Worm (Caenorhabditis elegans) whole organism, L4 larva: ENCODE data around the gene mam-2.

ENCODE experiments used
- F10B5.3 ChIP-seq: sonication (generic microtip); optimal IDR thresholded peaks from 2 replicates; lab custom pipeline; 2016; ENCODE audit warnings: mild to moderate bottlenecking, missing genetic modification characterization, missing compliant biosample characterization
- T20F7.1 ChIP-seq: fragments of 200-800 bp; sonication (Bioruptor generic); optimal IDR thresholded peaks from 2 replicates; lab custom pipeline; 2018; ENCODE audit warnings: mild to moderate bottlenecking, missing genetic modification characterization, missing compliant biosample characterization
- T26A8.4 ChIP-seq: fragments of 200-800 bp; sonication (Bioruptor generic); IDR thresholded peaks from 2 replicates; pipeline ENCODE4 v1.3.6; 2022; ENCODE audit warnings: missing genetic modification characterization, missing compliant biosample characterization
- Y105C5A.15 ChIP-seq: fragments of 200-800 bp; sonication (Bioruptor generic); IDR thresholded peaks from 2 replicates; pipeline ENCODE4 v1.3.6; 2022; ENCODE audit warnings: missing genetic modification characterization, missing compliant biosample characterization
- Y48G9A.11 ChIP-seq: fragments of 200-800 bp; sonication (Bioruptor generic); IDR thresholded peaks from 2 replicates; pipeline ENCODE4 v1.3.6; 2022; ENCODE audit warnings: missing genetic modification reagents, missing genetic modification characterization, missing compliant biosample characterization
- Y5F2A.4 ChIP-seq: fragments of 200-800 bp; sonication (Bioruptor generic); optimal IDR thresholded peaks from 2 replicates; lab custom pipeline; 2018; ENCODE audit warnings: mild to moderate bottlenecking, missing genetic modification characterization, missing compliant biosample characterization
- attf-4 ChIP-seq: sonication (generic microtip); optimal IDR thresholded peaks from 3 replicates; lab custom pipeline; 2017; ENCODE audit warnings: missing biosample characterization, missing genetic modification characterization
- ceh-20 ChIP-seq: fragments of 200-800 bp; sonication (Bioruptor generic); IDR thresholded peaks from 2 replicates; pipeline ENCODE4 v1.3.6; 2022; ENCODE audit warnings: missing genetic modification reagents, missing genetic modification characterization, missing compliant biosample characterization
- ces-1 ChIP-seq: fragments of 150-350 bp; sonication (generic microtip); optimal IDR thresholded peaks from 4 replicates; lab custom pipeline; 2014; ENCODE audit warnings: missing biosample characterization, missing genetic modification reagents, missing genetic modification characterization
- cey-2 ChIP-seq: sonication (generic microtip); optimal IDR thresholded peaks from 3 replicates; lab custom pipeline; 2017; ENCODE audit warnings: missing genetic modification characterization, mild to moderate bottlenecking, missing compliant biosample characterization, antibody characterized with exemption, borderline replicate concordance; ENCODE audit not compliant: insufficient read depth
- ctbp-1 ChIP-seq: fragments of 200-800 bp; sonication (Bioruptor generic); IDR thresholded peaks from 2 replicates; pipeline ENCODE4 v1.3.6; 2022; ENCODE audit warnings: missing genetic modification reagents, missing genetic modification characterization, missing compliant biosample characterization
- dmd-8 ChIP-seq: fragments of 200-800 bp; sonication (Bioruptor generic); IDR thresholded peaks from 2 replicates; pipeline ENCODE4 v1.3.6; 2022; ENCODE audit warnings: missing genetic modification characterization, missing compliant biosample characterization
- dmd-9 ChIP-seq: fragments of 200-800 bp; sonication (Bioruptor generic); IDR thresholded peaks from 2 replicates; pipeline ENCODE4 v1.3.6; 2022; ENCODE audit warnings: missing genetic modification reagents, missing genetic modification characterization, missing compliant biosample characterization
- dpl-1 ChIP-seq: fragments of 150-350 bp; optimal IDR thresholded peaks from 2 replicates; lab custom pipeline; 2014; ENCODE audit warnings: missing biosample characterization, missing genetic modification reagents, missing genetic modification characterization
- dve-1 ChIP-seq: sonication (generic microtip); optimal IDR thresholded peaks from 2 replicates; lab custom pipeline; 2017; ENCODE audit warnings: antibody characterized with exemption, mild to moderate bottlenecking, missing genetic modification characterization, missing compliant biosample characterization; ENCODE audit not compliant: insufficient read depth
- gei-8 ChIP-seq: fragments of 200-800 bp; sonication (Bioruptor generic); optimal IDR thresholded peaks from 2 replicates; lab custom pipeline; 2018; ENCODE audit warnings: mild to moderate bottlenecking, missing genetic modification characterization, missing compliant biosample characterization
- hlh-11 ChIP-seq: fragments of 200-800 bp; sonication (Bioruptor generic); optimal IDR thresholded peaks from 2 replicates; lab custom pipeline; 2018; ENCODE audit warnings: mild to moderate bottlenecking, missing genetic modification characterization, missing compliant biosample characterization
- hmg-1.1 ChIP-seq: fragments of 200-800 bp; sonication (Bioruptor generic); IDR thresholded peaks from 2 replicates; pipeline ENCODE4 v1.3.6; 2022; ENCODE audit warnings: missing genetic modification reagents, missing genetic modification characterization, missing compliant biosample characterization
- lin-15B ChIP-seq: fragments of 150-350 bp; sonication (generic microtip); optimal IDR thresholded peaks from 3 replicates; lab custom pipeline; 2014; ENCODE audit warnings: missing biosample characterization, missing genetic modification characterization
- lin-29 ChIP-seq: fragments of 200-800 bp; sonication (Bioruptor generic); IDR thresholded peaks from 2 replicates; pipeline ENCODE4 v1.3.6; 2022; ENCODE audit warnings: missing genetic modification reagents, missing genetic modification characterization, missing compliant biosample characterization
- madf-5 ChIP-seq, 2 experiments: fragments of 200-800 bp; sonication (Bioruptor generic); IDR thresholded peaks; 2 replicates each; pipeline ENCODE4 v1.3.6; 2022; ENCODE audit warnings: missing compliant biosample characterization in 2 of 2, missing genetic modification characterization in 2 of 2
- mep-1 ChIP-seq: fragments of 150-350 bp; sonication (generic microtip); optimal IDR thresholded peaks from 3 replicates; lab custom pipeline; 2014; ENCODE audit warnings: missing biosample characterization, missing genetic modification characterization
- mes-2 ChIP-seq: sonication (generic microtip); optimal IDR thresholded peaks from 2 replicates; lab custom pipeline; 2016; ENCODE audit warnings: missing genotype, mild to moderate bottlenecking, missing genetic modification characterization, missing compliant biosample characterization; ENCODE audit not compliant: poor library complexity, severe bottlenecking
- nhr-10 ChIP-seq: fragments of 150-350 bp; optimal IDR thresholded peaks from 2 replicates; lab custom pipeline; 2014; ENCODE audit warnings: missing biosample characterization, missing genetic modification characterization
- nhr-11 ChIP-seq: fragments of 150-350 bp; optimal IDR thresholded peaks from 2 replicates; lab custom pipeline; 2014; ENCODE audit warnings: missing biosample characterization, missing genetic modification characterization
- nhr-237 ChIP-seq: sonication (generic microtip); optimal IDR thresholded peaks from 2 replicates; lab custom pipeline; 2017; ENCODE audit warnings: missing biosample characterization, missing genetic modification characterization
- nhr-41 ChIP-seq: fragments of 200-800 bp; sonication (Bioruptor generic); IDR thresholded peaks from 2 replicates; pipeline ENCODE4 v1.3.6; 2022; ENCODE audit warnings: missing genetic modification reagents, missing genetic modification characterization, missing compliant biosample characterization
- nhr-6 ChIP-seq: fragments of 150-350 bp; optimal IDR thresholded peaks from 2 replicates; lab custom pipeline; 2014; ENCODE audit warnings: missing biosample characterization, missing genetic modification characterization
- nhr-76 ChIP-seq: fragments of 150-350 bp; optimal IDR thresholded peaks from 2 replicates; lab custom pipeline; 2014; ENCODE audit warnings: missing biosample characterization, missing genetic modification characterization
- nhr-77 ChIP-seq: fragments of 150-350 bp; optimal IDR thresholded peaks from 2 replicates; lab custom pipeline; 2014; ENCODE audit warnings: missing biosample characterization, missing genetic modification characterization
- pha-4 ChIP-seq, 2 experiments: fragments of 150-350 bp in 1 of 2; fragments of 200-800 bp in 1 of 2; sonication (Bioruptor generic) in 1 of 2; IDR thresholded peaks in 1 of 2; optimal IDR thresholded peaks in 1 of 2; 2 replicates each; pipeline versions ENCODE4 v1.3.6 to Lab custom; 2014 to 2022; ENCODE audit warnings: missing genetic modification characterization in 2 of 2, missing genetic modification reagents in 2 of 2, missing biosample characterization in 1 of 2, missing compliant biosample characterization in 1 of 2
- php-3 ChIP-seq: fragments of 200-800 bp; sonication (Bioruptor generic); IDR thresholded peaks from 2 replicates; pipeline ENCODE4 v1.3.6; 2022; ENCODE audit warnings: missing genetic modification reagents, missing genetic modification characterization, missing compliant biosample characterization
- sdz-12 ChIP-seq: fragments of 200-800 bp; sonication (Bioruptor generic); optimal IDR thresholded peaks from 2 replicates; lab custom pipeline; 2018; ENCODE audit warnings: mild to moderate bottlenecking, missing genetic modification characterization, missing compliant biosample characterization
- set-16 ChIP-seq: fragments of 200-800 bp; sonication (Bioruptor generic); IDR thresholded peaks from 2 replicates; pipeline ENCODE4 v1.3.6; 2022; ENCODE audit warnings: missing genetic modification reagents, missing genetic modification characterization, missing compliant biosample characterization
- tag-97 ChIP-seq: fragments of 200-800 bp; sonication (Bioruptor generic); IDR thresholded peaks from 2 replicates; pipeline ENCODE4 v1.3.6; 2022; ENCODE audit warnings: missing genetic modification characterization, missing compliant biosample characterization
- unc-62 ChIP-seq, 3 experiments: fragments of 150-350 bp in 1 of 3; sonication (generic microtip); optimal IDR thresholded peaks in 2 of 3; peaks in 1 of 3; 1 replicate in 1 of 3; 2 replicates in 2 of 3; lab custom pipeline; 2014 to 2017; ENCODE audit warnings: missing biosample characterization in 3 of 3, missing genetic modification characterization in 3 of 3, missing genetic modification reagents in 3 of 3, missing genotype in 1 of 3
- zag-1 ChIP-seq: fragments of 150-350 bp; optimal IDR thresholded peaks from 2 replicates; lab custom pipeline; 2014; ENCODE audit warnings: missing biosample characterization, missing genetic modification characterization

Gene mam-2

ce11 chrIV:9982895-9983294, at the start of gene mam-2:
mam-2 (plus strand) TSS chrIV:9983195.
- TF ChIP-seq mes-2 (tag; lab: Kevin White, UChicago): no peak
- TF ChIP-seq dpl-1: no peak
- TF ChIP-seq ceh-20: no peak
- no peak for TF ChIP-seq lin-15B
- no peak for TF ChIP-seq pha-4 (GFP tag; IDR thresholded peaks at IDR 0.05; lab: Robert Waterston, UW)
- TF ChIP-seq pha-4 (tag; optimal IDR thresholded peaks at IDR 0.05; lab: Kevin White, UChicago): no peak
- TF ChIP-seq madf-5 (GFP tag; IDR thresholded peaks at IDR 0.05; lab: Robert Waterston, UW): no peak
- no peak for TF ChIP-seq Y48G9A.11 (GFP tag; lab: Robert Waterston, UW)
- no peak for TF ChIP-seq cey-2 (tag; lab: Kevin White, UChicago)
- no peak for TF ChIP-seq ces-1 (GFP tag; lab: Kevin White, UChicago)
- TF ChIP-seq nhr-10 (tag; lab: Kevin White, UChicago): no peak
- no peak for TF ChIP-seq sdz-12 (GFP tag; lab: Kevin White, UChicago)
- TF ChIP-seq, all 104 proteins: peak for 0

- 0 out of 2 replicates have a peak, but pooled peaks have one; percentile 18 for TF ChIP-seq set-16
- TF ChIP-seq zag-1 (tag; lab: Kevin White, UChicago): no peak
Measured at ce11 chrIV:9933580-9933979, 49.4 kb upstream of the mam-2 start, which contains the start of gene spe-29. spe-29 (plus strand) TSS chrIV:9933880.

- no peak for TF ChIP-seq T26A8.4 (GFP tag; lab: Robert Waterston, UW)
- peak in 1 of 2 experiments; percentile 99 for TF ChIP-seq unc-62 (GFP tag; optimal IDR thresholded peaks at IDR 0.05 in 1 of 2; lab: Kevin White, UChicago)
- no peak for TF ChIP-seq unc-62 (tag; optimal IDR thresholded peaks at IDR 0.05; lab: Kevin White, UChicago)
- TF ChIP-seq, all 104 proteins: peak for 1
Measured at ce11 chrIV:9943214-9943613, 39.8 kb upstream of the mam-2 start.

- TF ChIP-seq nhr-77 (no peak), tag-97 (GFP tag; lab: Robert Waterston, UW) (no peak), T20F7.1 (GFP tag; lab: Kevin White, UChicago) (no peak), lin-29 (GFP tag; lab: Robert Waterston, UW) (no peak), attf-4 (tag; lab: Kevin White, UChicago) (no peak), cey-2 (tag; lab: Kevin White, UChicago) (no peak), hmg-1.1 (GFP tag; lab: Robert Waterston, UW) (no peak)
- TF ChIP-seq, all 104 proteins: peak for 0
Measured at ce11 chrIV:9944279-9944678, 38.7 kb upstream of the mam-2 start.

- no peak for TF ChIP-seq F10B5.3 (tag; lab: Kevin White, UChicago)
- no peak for TF ChIP-seq nhr-41 (GFP tag; lab: Robert Waterston, UW)
- no peak for TF ChIP-seq sdz-12 (GFP tag; lab: Kevin White, UChicago)
- TF ChIP-seq gei-8 (GFP tag; lab: Kevin White, UChicago): no peak
- TF ChIP-seq nhr-11 (tag; lab: Kevin White, UChicago): peak; percentile 53
- no peak for TF ChIP-seq madf-5 (GFP tag; IDR thresholded peaks at IDR 0.05; lab: Robert Waterston, UW)
- no peak for TF ChIP-seq php-3 (GFP tag; lab: Robert Waterston, UW)
- TF ChIP-seq mep-1 (tag; lab: Kevin White, UChicago): no peak
- no peak for TF ChIP-seq ctbp-1 (GFP tag; lab: Robert Waterston, UW)
- TF ChIP-seq hlh-11 (tag; lab: Kevin White, UChicago): peak; percentile 34
- TF ChIP-seq dve-1 (tag; lab: Kevin White, UChicago): no peak
- TF ChIP-seq nhr-237 (tag; lab: Kevin White, UChicago): no peak
- TF ChIP-seq dmd-8 (GFP tag; lab: Robert Waterston, UW): no peak
- TF ChIP-seq Y5F2A.4 (GFP tag; lab: Kevin White, UChicago): no peak
- no peak for TF ChIP-seq dmd-9
- TF ChIP-seq nhr-6 (tag; lab: Kevin White, UChicago): no peak
- no peak for TF ChIP-seq cey-2 (tag; lab: Kevin White, UChicago)
- TF ChIP-seq unc-62 (GFP tag; optimal IDR thresholded peaks at IDR 0.05 in 1 of 2; lab: Kevin White, UChicago): peak in 1 of 2 experiments; percentile 86
- no peak for TF ChIP-seq unc-62 (tag; optimal IDR thresholded peaks at IDR 0.05; lab: Kevin White, UChicago)
- no peak for TF ChIP-seq Y105C5A.15
- TF ChIP-seq nhr-76 (tag; lab: Kevin White, UChicago): no peak
- TF ChIP-seq, all 104 proteins: peak for 3
Measured at ce11 chrIV:9948035-9948434, 35.0 kb upstream of the mam-2 start.
